Worm (Caenorhabditis elegans): Measurements from ENCODE around the gene F35C11.5.

DNA sequence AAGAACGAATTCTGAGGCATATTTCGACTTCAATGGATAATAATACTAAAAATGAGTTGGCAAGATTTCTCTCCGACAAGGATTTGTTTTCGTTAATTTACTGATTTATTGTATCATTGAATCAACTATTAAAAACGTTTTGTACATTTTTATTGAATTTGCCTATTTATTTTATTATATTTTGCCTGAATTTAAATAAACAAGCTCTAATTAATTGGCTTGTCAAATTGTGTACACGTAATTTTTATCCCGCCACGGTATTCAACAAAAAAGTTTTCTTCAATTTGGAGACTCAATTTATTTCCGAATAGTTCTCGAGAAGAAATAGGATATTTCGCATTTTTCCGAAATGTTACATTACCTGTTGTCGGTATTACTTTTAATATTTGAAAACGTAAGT is 21.1 kb upstream of the F35C11.5 start, which contains the start of gene M110.7:
- no peak for TF ChIP-seq fkh-10 (GFP tag; optimal IDR thresholded peaks at IDR 0.05)
- no peak for TF ChIP-seq nhr-11 (tag; optimal IDR thresholded peaks at IDR 0.05)
- no peak for TF ChIP-seq tbx-2 (tag; optimal IDR thresholded peaks at IDR 0.05)
- TF ChIP-seq ceh-19 (GFP tag; optimal IDR thresholded peaks at IDR 0.05) = no peak
- TF ChIP-seq ceh-48 (tag; optimal IDR thresholded peaks at IDR 0.05) = no peak
- no peak for TF ChIP-seq ceh-9 (tag; optimal IDR thresholded peaks at IDR 0.05)
- no peak for TF ChIP-seq sox-4 (tag; optimal IDR thresholded peaks at IDR 0.05)
- no peak for TF ChIP-seq ets-4 (tag; optimal IDR thresholded peaks at IDR 0.05)
- no peak for TF ChIP-seq ama-1 (optimal IDR thresholded peaks at IDR 0.05)
